Worm (Caenorhabditis elegans): ENCODE results near the gene end-3.

Gene end-3

DNA sequence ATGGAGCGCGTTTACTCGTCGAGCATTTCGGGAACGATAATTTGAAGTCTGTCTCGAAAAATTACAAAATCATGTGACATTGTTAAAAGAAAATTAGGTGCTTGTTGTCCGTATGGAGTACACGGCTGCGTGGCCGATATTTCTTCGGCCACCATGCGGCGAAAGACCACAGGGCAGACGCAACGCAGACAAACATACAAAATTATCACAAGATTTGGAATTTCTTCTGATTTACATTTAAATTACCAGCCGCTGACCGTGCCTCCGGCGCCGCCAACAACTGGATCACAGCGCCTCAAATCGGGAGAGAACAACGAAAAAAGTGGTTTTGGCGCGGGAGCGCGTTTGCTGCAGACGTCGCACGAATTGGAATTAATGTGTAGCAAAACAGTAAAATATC lies 40.6 kb downstream of the end-3 start (continued):
- TF ChIP-seq C17E4.6 (GFP tag; IDR thresholded peaks at IDR 0.05) = peak; percentile 85
- peak; percentile 82 for TF ChIP-seq zfh-2 (GFP tag; conservative IDR thresholded peaks at IDR 0.05)
- peak; percentile 97 for TF ChIP-seq K11D2.4 (GFP tag; IDR thresholded peaks at IDR 0.05)
- TF ChIP-seq ZK185.1 (tag; optimal IDR thresholded peaks at IDR 0.05; ENCODE audit: poor library complexity, severe bottlenecking) = peak; percentile 97
- TF ChIP-seq F10E7.11 (tag; optimal IDR thresholded peaks at IDR 0.05) = peak; percentile 47
- peak; percentile 82 for TF ChIP-seq attf-3 (GFP tag; conservative IDR thresholded peaks at IDR 0.05)
- peak; percentile 90; the same call in 1 of the 2 replicates for TF ChIP-seq F37B4.10 (GFP tag; IDR thresholded peaks at IDR 0.05)
- peak; percentile 85 for TF ChIP-seq madf-6 (GFP tag; IDR thresholded peaks at IDR 0.05)
- peak; percentile 83 for TF ChIP-seq lin-26 (GFP tag; IDR thresholded peaks at IDR 0.05)
- TF ChIP-seq athp-1 (tag; optimal IDR thresholded peaks at IDR 0.05) = peak; percentile 91
- peak; percentile 99 for TF ChIP-seq mcd-1 (GFP tag; IDR thresholded peaks at IDR 0.05)
- TF ChIP-seq Y67H2A.10 (GFP tag; conservative IDR thresholded peaks at IDR 0.05) = peak; percentile 90
- TF ChIP-seq lag-1 (GFP tag; IDR thresholded peaks at IDR 0.05) = peak; percentile 97
- peak; percentile 94 for TF ChIP-seq ceh-100 (GFP tag; IDR thresholded peaks at IDR 0.05)
- peak; percentile 91 for TF ChIP-seq hmg-20 (GFP tag; IDR thresholded peaks at IDR 0.05)
- TF ChIP-seq F57C9.4 (tag; optimal IDR thresholded peaks at IDR 0.05) = peak; percentile 87
- TF ChIP-seq B0035.1 (tag; optimal IDR thresholded peaks at IDR 0.05) = peak; percentile 62
- TF ChIP-seq cebp-1 (GFP tag; IDR thresholded peaks at IDR 0.05) = peak; percentile 87
- TF ChIP-seq cebp-1 (tag; optimal IDR thresholded peaks at IDR 0.05) = peak; percentile 87
- TF ChIP-seq ekl-4 (GFP tag; IDR thresholded peaks at IDR 0.05) = peak; percentile 98
- peak; percentile 97 for TF ChIP-seq lir-1 (GFP tag; conservative IDR thresholded peaks at IDR 0.05)
- TF ChIP-seq ceh-40 (GFP tag; IDR thresholded peaks at IDR 0.05) = 0 out of 2 replicates have a peak, but pooled peaks have one; percentile 25
- peak; percentile 78 for TF ChIP-seq ztf-22 (GFP tag; optimal IDR thresholded peaks at IDR 0.05)
- peak; percentile 75 for TF ChIP-seq nhr-27 (tag; optimal IDR thresholded peaks at IDR 0.05)
- TF ChIP-seq madf-3 (GFP tag; IDR thresholded peaks at IDR 0.05) = peak; percentile 94
- TF ChIP-seq nfya-2 (GFP tag; IDR thresholded peaks at IDR 0.05) = 0 out of 2 replicates have a peak, but pooled peaks have one; percentile 40
- peak; percentile 94 for TF ChIP-seq ztf-26 (tag; optimal IDR thresholded peaks at IDR 0.05)
- TF ChIP-seq F22D6.2 (tag; optimal IDR thresholded peaks at IDR 0.05) = peak; percentile 86
- TF ChIP-seq sea-2 (GFP tag; IDR thresholded peaks at IDR 0.05) = peak; percentile 93
- TF ChIP-seq B0019.2 (GFP tag; conservative IDR thresholded peaks at IDR 0.05) = 0 out of 2 replicates have a peak, but pooled peaks have one; percentile 15
- peak; percentile 98 for TF ChIP-seq dox-1 (GFP tag; IDR thresholded peaks at IDR 0.05)
- peak; percentile 67 for TF ChIP-seq madf-8 (GFP tag; conservative IDR thresholded peaks at IDR 0.05)
- TF ChIP-seq ztf-3 (GFP tag; optimal IDR thresholded peaks at IDR 0.05) = peak; percentile 73
- peak; percentile 88 for TF ChIP-seq madf-10 (tag; optimal IDR thresholded peaks at IDR 0.05)
- peak; percentile 78 for TF ChIP-seq repo-1 (tag; optimal IDR thresholded peaks at IDR 0.05)
- peak; percentile 95 for TF ChIP-seq pbrm-1 (GFP tag; IDR thresholded peaks at IDR 0.05)
- peak; percentile 8 for TF ChIP-seq hrde-1 (tag; optimal IDR thresholded peaks at IDR 0.05; ENCODE audit: borderline replicate concordance)
- peak; percentile 55 to 92 for TF ChIP-seq let-607 (tag; optimal IDR thresholded peaks at IDR 0.05)
- peak; percentile 72 for TF ChIP-seq gei-17 (GFP tag; optimal IDR thresholded peaks at IDR 0.05)
- TF ChIP-seq akir-1 (GFP tag; optimal IDR thresholded peaks at IDR 0.05) = peak; percentile 94
- TF ChIP-seq nhr-80 (tag; optimal IDR thresholded peaks at IDR 0.05) = peak; percentile 75
- peak; percentile 79; the same call in 1 of the 2 replicates for TF ChIP-seq egrh-3 (GFP tag; IDR thresholded peaks at IDR 0.05)
- TF ChIP-seq ztf-28 (GFP tag; IDR thresholded peaks at IDR 0.05) = peak; percentile 91
- peak; percentile 97 for TF ChIP-seq Y53G8AR.9 (GFP tag; conservative IDR thresholded peaks at IDR 0.05)
- TF ChIP-seq ccch-3 (GFP tag; optimal IDR thresholded peaks at IDR 0.05) = peak; percentile 92
- peak in 2 of 3 experiments; percentile 29 to 84 for TF ChIP-seq lin-35 (GFP tag; optimal IDR thresholded peaks at IDR 0.05)
- TF ChIP-seq nhr-120 (GFP tag; IDR thresholded peaks at IDR 0.05) = peak; percentile 83; the same call in 1 of the 2 replicates
- TF ChIP-seq chd-7 (tag; optimal IDR thresholded peaks at IDR 0.05) = peak; percentile 87

Data from whole organism, young adult.